Fruit fly (Drosophila melanogaster) whole organism, pupa: Measurements from ENCODE around the gene CG9135.

Experiments used
- CG13204 ChIP-seq: fragments of 200-800 bp; sonication (Bioruptor generic); optimal IDR thresholded peaks from 2 replicates; lab custom pipeline; 2018; ENCODE audit warnings: missing biosample characterization, mild to moderate bottlenecking, missing genetic modification characterization, moderate library complexity
- CG14655 ChIP-seq: fragments of 200-800 bp; sonication (Bioruptor generic); optimal IDR thresholded peaks from 3 replicates; lab custom pipeline; 2017; ENCODE audit warnings: mild to moderate bottlenecking, missing biosample characterization, missing genetic modification reagents, missing genetic modification characterization
- CG8159 ChIP-seq: fragments of 200-800 bp; sonication (Bioruptor generic); optimal IDR thresholded peaks from 3 replicates; lab custom pipeline; 2018; ENCODE audit warnings: missing biosample characterization, mild to moderate bottlenecking, missing genetic modification characterization, moderate library complexity
- CG8301 ChIP-seq: fragments of 200-800 bp; sonication (Bioruptor generic); optimal IDR thresholded peaks from 2 replicates; lab custom pipeline; 2018; ENCODE audit warnings: missing biosample characterization, mild to moderate bottlenecking, missing genetic modification characterization
- D1 ChIP-seq: fragments of 200-800 bp; sonication (Bioruptor generic); optimal IDR thresholded peaks from 2 replicates; lab custom pipeline; 2018; ENCODE audit warnings: missing biosample characterization, mild to moderate bottlenecking, missing genetic modification characterization, moderate library complexity
- EcR ChIP-seq: fragments of 200-800 bp; sonication (Bioruptor generic); optimal IDR thresholded peaks from 3 replicates; lab custom pipeline; 2019; ENCODE audit warnings: missing biosample characterization, missing genetic modification characterization, mild to moderate bottlenecking, moderate library complexity, missing genetic modification reagents

DNA sequence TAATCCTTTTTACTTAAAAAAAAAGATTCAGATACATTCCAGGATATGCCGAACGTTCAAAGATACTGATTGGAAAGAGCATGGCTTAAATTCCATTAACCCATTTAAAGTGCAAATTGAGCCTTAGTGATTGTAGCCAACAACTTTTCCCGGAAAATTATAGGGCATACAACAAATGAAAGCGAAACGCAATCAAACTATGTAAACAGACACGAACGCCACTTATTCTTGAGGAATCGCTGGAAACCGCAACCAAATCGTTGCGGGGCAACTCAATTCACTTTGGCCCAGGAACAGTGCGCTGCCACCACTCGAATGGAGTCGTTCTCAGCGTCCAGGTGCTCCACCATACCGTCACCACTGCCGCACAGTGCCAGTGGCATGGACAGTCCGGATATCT is 30.1 kb upstream of the CG9135 start, which contains the start of gene CG13996:
- TF ChIP-seq CG8159 (tag; lab: Kevin White, UChicago) (no peak), EcR (GFP tag; lab: Kevin White, UChicago) (no peak), CG13204 (GFP tag; lab: Kevin White, UChicago) (no peak), CG8301 (tag; lab: Kevin White, UChicago) (no peak), CG14655 (GFP tag; lab: Kevin White, UChicago) (no peak), D1 (tag; lab: Kevin White, UChicago) (no peak)
